Worm (Caenorhabditis elegans): ENCODE data around the gene fbxc-53.

fbxc-53 gene

ce11 chrII:3750685-3751084 is 39.6 kb downstream of the fbxc-53 start, which contains the start of gene fbxb-91:
Gene fbxb-91 (minus strand): TSS chrII:3750785.
- TF ChIP-seq unc-30 (tag; optimal IDR thresholded peaks at IDR 0.05) = no peak
- no peak for TF ChIP-seq C04F5.9 (tag; optimal IDR thresholded peaks at IDR 0.05)
- no peak for TF ChIP-seq tbx-2 (tag; optimal IDR thresholded peaks at IDR 0.05)
- no peak for TF ChIP-seq hlh-17 (GFP tag; optimal IDR thresholded peaks at IDR 0.05; ENCODE audit: borderline replicate concordance)
- no peak for TF ChIP-seq Y116A8C.19 (tag; optimal IDR thresholded peaks at IDR 0.05; ENCODE audit: borderline replicate concordance)
- no peak for TF ChIP-seq snpc-4 (tag; optimal IDR thresholded peaks at IDR 0.05)
- no peak for TF ChIP-seq fos-1 (tag; optimal IDR thresholded peaks at IDR 0.05)
- TF ChIP-seq efl-1 (optimal IDR thresholded peaks at IDR 0.05) = no peak
- TF ChIP-seq efl-1 (GFP tag; optimal IDR thresholded peaks at IDR 0.05 in 1 of 2) = no peak
- TF ChIP-seq nhr-237 (tag; optimal IDR thresholded peaks at IDR 0.05) = no peak
- TF ChIP-seq elt-2 (tag; optimal IDR thresholded peaks at IDR 0.05) = no peak
- no peak for TF ChIP-seq ztf-4 (tag; optimal IDR thresholded peaks at IDR 0.05)
- TF ChIP-seq lin-13 (GFP tag; optimal IDR thresholded peaks at IDR 0.05) = no peak
- TF ChIP-seq lsy-2 (tag; optimal IDR thresholded peaks at IDR 0.05) = no peak

DNA sequence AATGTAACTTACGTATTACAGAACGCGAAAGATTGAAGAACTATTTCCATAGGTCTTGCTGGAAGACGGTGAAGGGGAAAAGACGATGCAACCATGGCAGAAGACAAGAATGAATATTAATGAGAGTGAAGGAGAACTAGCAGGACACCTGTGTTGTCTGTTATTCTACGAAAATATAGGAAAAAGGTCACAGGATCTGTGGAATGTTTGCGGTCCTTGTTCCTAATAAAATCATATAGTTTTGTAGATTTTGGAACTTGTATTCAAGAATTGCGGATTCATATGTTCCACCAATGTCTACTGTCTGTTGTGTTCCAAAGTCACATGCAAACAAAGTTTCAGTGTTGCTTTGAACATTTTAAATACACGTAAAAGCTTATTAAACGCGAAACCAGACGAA is 41.1 kb downstream of the fbxc-53 start, which contains the start of gene sdz-11:
TSS of gene sdz-11 (minus strand) at position 101 of the 400 bp plus-strand sequence.
- TF ChIP-seq dsc-1 (tag; optimal IDR thresholded peaks at IDR 0.05) = no peak
- TF ChIP-seq ets-5 (GFP tag; IDR thresholded peaks at IDR 0.05) = no peak
- no peak for TF ChIP-seq C34B4.2 (tag; optimal IDR thresholded peaks at IDR 0.05)
- no peak for TF ChIP-seq ama-1 (optimal IDR thresholded peaks at IDR 0.05)
- no peak for TF ChIP-seq pqm-1 (tag; optimal IDR thresholded peaks at IDR 0.05)
- TF ChIP-seq lin-39 (tag; optimal IDR thresholded peaks at IDR 0.05) = no peak
- no peak for TF ChIP-seq tlp-1 (tag; optimal IDR thresholded peaks at IDR 0.05)
- TF ChIP-seq mdl-1 (tag; optimal IDR thresholded peaks at IDR 0.05) = no peak
- no peak for TF ChIP-seq efl-3 (GFP tag; optimal IDR thresholded peaks at IDR 0.05)

ce11 chrII:3753598-3753997 is 42.5 kb downstream of the fbxc-53 start, which contains the start of gene rcd-1:
Gene rcd-1 (plus strand): TSS chrII:3753898.
- no peak for TF ChIP-seq blmp-1 (tag; optimal IDR thresholded peaks at IDR 0.05)
- no peak for TF ChIP-seq lsy-2 (tag; optimal IDR thresholded peaks at IDR 0.05)
- TF ChIP-seq elt-3 (tag; optimal IDR thresholded peaks at IDR 0.05) = no peak
- TF ChIP-seq snu-23 (GFP tag; optimal IDR thresholded peaks at IDR 0.05) = no peak
- no peak for TF ChIP-seq nhr-47 (tag; optimal IDR thresholded peaks at IDR 0.05)
- TF ChIP-seq fos-1 (tag; optimal IDR thresholded peaks at IDR 0.05) = no peak
- TF ChIP-seq zag-1 (tag; optimal IDR thresholded peaks at IDR 0.05) = no peak

- TF ChIP-seq unc-130 (tag; optimal IDR thresholded peaks at IDR 0.05) (no peak), swsn-7 (tag; optimal IDR thresholded peaks at IDR 0.05) (no peak), hlh-17 (GFP tag; optimal IDR thresholded peaks at IDR 0.05; ENCODE audit: borderline replicate concordance) (no peak), lin-13 (GFP tag; optimal IDR thresholded peaks at IDR 0.05) (no peak), fkh-4 (tag; optimal IDR thresholded peaks at IDR 0.05; ENCODE audit: borderline replicate concordance) (no peak), mef-2 (tag; optimal IDR thresholded peaks at IDR 0.05) (no peak), nhr-84 (tag; optimal IDR thresholded peaks at IDR 0.05) (no peak), F16B12.6 (tag; optimal IDR thresholded peaks at IDR 0.05) (no peak), tbx-2 (tag; optimal IDR thresholded peaks at IDR 0.05) (no peak), mab-9 (GFP tag; IDR thresholded peaks at IDR 0.05) (no peak), alr-1 (tag; optimal IDR thresholded peaks at IDR 0.05; ENCODE audit: borderline replicate concordance) (no peak), nhr-47 (tag; optimal IDR thresholded peaks at IDR 0.05) (no peak), ets-5 (GFP tag; IDR thresholded peaks at IDR 0.05) (no peak), ceh-8 (GFP tag; optimal IDR thresholded peaks at IDR 0.05) (no peak), C04F5.9 (tag; optimal IDR thresholded peaks at IDR 0.05) (no peak), aha-1 (tag; optimal IDR thresholded peaks at IDR 0.05) (no peak)
Observed at ce11 chrII:3757499-3757898, 46.4 kb downstream of the fbxc-53 start, which contains the start of gene srx-111. Gene srx-111 (plus strand): TSS chrII:3757799.

Measured in whole organism, L1 larva.